Fruit fly (Drosophila melanogaster) whole organism, embryonic: ENCODE data around the gene Or83a.

Source experiments
- Ada2b ChIP-seq: fragments of 200-800 bp; sonication (Bioruptor generic); IDR thresholded peaks from 2 replicates; pipeline ENCODE4 v1.3.6; 2022; ENCODE audit warnings: missing biosample characterization, missing genetic modification characterization
- BEAF-32 ChIP-seq: fragments of 200-800 bp; sonication (Bioruptor generic); optimal IDR thresholded peaks from 3 replicates; lab custom pipeline; 2017; ENCODE audit warnings: missing biosample characterization, missing genetic modification characterization, mild to moderate bottlenecking, moderate library complexity, missing genetic modification reagents
- Bteb2 ChIP-seq: fragments of 200-800 bp; sonication (Bioruptor generic); optimal IDR thresholded peaks from 2 replicates; lab custom pipeline; 2016; ENCODE audit warnings: missing biosample characterization, missing genetic modification characterization
- CG10274 ChIP-seq: fragments of 200-800 bp; sonication (Bioruptor generic); optimal IDR thresholded peaks from 3 replicates; lab custom pipeline; 2017; ENCODE audit warnings: missing biosample characterization, mild to moderate bottlenecking, missing genetic modification characterization
- CG11456 ChIP-seq: fragments of 200-800 bp; sonication (Bioruptor generic); IDR thresholded peaks from 3 replicates; pipeline ENCODE4 v1.3.6; 2022; ENCODE audit warnings: missing biosample characterization, missing genetic modification characterization
- CG11560 ChIP-seq: fragments of 200-800 bp; sonication (Bioruptor generic); IDR thresholded peaks from 3 replicates; pipeline ENCODE4 v1.3.6; 2022; ENCODE audit warnings: missing biosample characterization, missing genetic modification characterization
- CG11723 ChIP-seq: fragments of 200-800 bp; sonication (Bioruptor generic); optimal IDR thresholded peaks from 2 replicates; lab custom pipeline; 2017; ENCODE audit warnings: missing biosample characterization, mild to moderate bottlenecking, missing genetic modification characterization
- CG12391 ChIP-seq: fragments of 200-800 bp; sonication (Bioruptor generic); optimal IDR thresholded peaks from 3 replicates; lab custom pipeline; 2018; ENCODE audit warnings: missing biosample characterization, mild to moderate bottlenecking, missing genetic modification characterization, moderate library complexity
- CG13287 ChIP-seq: fragments of 200-800 bp; sonication (Bioruptor generic); IDR thresholded peaks from 2 replicates; pipeline ENCODE4 v1.3.6; 2022; ENCODE audit warnings: missing biosample characterization, missing genetic modification characterization; ENCODE audit not compliant: partially characterized antibody
- CG15514 ChIP-seq: fragments of 200-800 bp; sonication (Bioruptor generic); optimal IDR thresholded peaks from 3 replicates; lab custom pipeline; 2017; ENCODE audit warnings: missing biosample characterization, missing genetic modification characterization, mild to moderate bottlenecking, moderate library complexity, missing genetic modification reagents
- CG16863 ChIP-seq: fragments of 200-800 bp; sonication (Bioruptor generic); optimal IDR thresholded peaks from 3 replicates; lab custom pipeline; 2016; ENCODE audit warnings: missing biosample characterization, missing genetic modification characterization
- CG17186 ChIP-seq: fragments of 200-800 bp; sonication (Bioruptor generic); optimal IDR thresholded peaks from 3 replicates; lab custom pipeline; 2017; ENCODE audit warnings: missing biosample characterization, missing genetic modification reagents, missing genetic modification characterization
- CG17612 ChIP-seq: fragments of 200-800 bp; sonication (Bioruptor generic); IDR thresholded peaks from 2 replicates; pipeline ENCODE4 v1.3.6; 2022; ENCODE audit warnings: missing biosample characterization, missing genetic modification characterization
- CG18619 ChIP-seq: fragments of 200-800 bp; sonication (Bioruptor generic); optimal IDR thresholded peaks from 3 replicates; lab custom pipeline; 2017; ENCODE audit warnings: missing biosample characterization, mild to moderate bottlenecking, missing genetic modification characterization
- CG34376 ChIP-seq: fragments of 200-800 bp; sonication (Bioruptor generic); optimal IDR thresholded peaks from 2 replicates; lab custom pipeline; 2018; ENCODE audit warnings: missing biosample characterization, mild to moderate bottlenecking, missing genetic modification characterization
- CG3726 ChIP-seq: fragments of 200-800 bp; sonication (Bioruptor generic); IDR thresholded peaks from 3 replicates; pipeline ENCODE4, ENCODE4 v1.3.6; 2022; ENCODE audit warnings: missing biosample characterization, missing genetic modification characterization
- CG4424 ChIP-seq: fragments of 200-800 bp; sonication (Bioruptor generic); optimal IDR thresholded peaks from 3 replicates; lab custom pipeline; 2016; ENCODE audit warnings: missing biosample characterization, missing genetic modification characterization
- CG5953 ChIP-seq: fragments of 200-800 bp; sonication (Bioruptor generic); IDR thresholded peaks from 2 replicates; pipeline ENCODE4 v1.3.6; 2022; ENCODE audit warnings: missing biosample characterization, missing genetic modification characterization
- Deaf1 ChIP-seq: fragments of 200-800 bp; optimal IDR thresholded peaks from 3 replicates; lab custom pipeline; 2019; ENCODE audit warnings: missing biosample characterization, mild to moderate bottlenecking, missing genetic modification characterization, moderate library complexity
- Doc3 ChIP-seq: fragments of 200-800 bp; sonication (Bioruptor generic); IDR thresholded peaks from 3 replicates; pipeline ENCODE4 v1.3.6; 2022; ENCODE audit warnings: missing biosample characterization, missing genetic modification characterization; ENCODE audit not compliant: partially characterized antibody
- HLH3B ChIP-seq: fragments of 200-800 bp; sonication (Bioruptor generic); IDR thresholded peaks from 2 replicates; pipeline ENCODE4 v1.3.6; 2022; ENCODE audit warnings: missing biosample characterization, missing genetic modification characterization
- Kr ChIP-seq: fragments of 200-800 bp; sonication (Bioruptor generic); optimal IDR thresholded peaks from 2 replicates; lab custom pipeline; 2017; ENCODE audit warnings: missing biosample characterization, mild to moderate bottlenecking, missing genetic modification characterization
- PHDP ChIP-seq: fragments of 200-800 bp; sonication (Bioruptor generic); optimal IDR thresholded peaks from 3 replicates; lab custom pipeline; 2018; ENCODE audit warnings: missing biosample characterization, mild to moderate bottlenecking, missing genetic modification characterization, moderate library complexity
- Scr ChIP-seq: fragments of 200-800 bp; sonication (Bioruptor generic); IDR thresholded peaks from 2 replicates; pipeline ENCODE4 v1.3.6; 2022; ENCODE audit warnings: missing biosample characterization, missing genetic modification characterization; ENCODE audit not compliant: partially characterized antibody
- Sry-δ ChIP-seq: fragments of 200-800 bp; sonication (Bioruptor generic); optimal IDR thresholded peaks from 2 replicates; lab custom pipeline; 2016; ENCODE audit warnings: missing biosample characterization, missing genetic modification characterization
- Tbp ChIP-seq: fragments of >200 bp; optimal IDR thresholded peaks from 2 replicates; lab custom pipeline; 2018; ENCODE audit warnings: missing biosample characterization, missing genetic modification characterization
- Xrp1 ChIP-seq: fragments of 200-800 bp; sonication (Bioruptor generic); IDR thresholded peaks from 2 replicates; pipeline ENCODE4 v1.3.6; 2022; ENCODE audit warnings: missing biosample characterization, missing genetic modification characterization
- ara ChIP-seq: fragments of 200-800 bp; sonication (Bioruptor generic); IDR thresholded peaks from 2 replicates; pipeline ENCODE4 v1.3.6; 2022; ENCODE audit warnings: missing biosample characterization, missing genetic modification characterization
- bbx ChIP-seq: fragments of 200-800 bp; sonication (Bioruptor generic); IDR thresholded peaks from 2 replicates; pipeline ENCODE4 v1.3.6; 2022; ENCODE audit warnings: missing biosample characterization, missing genetic modification characterization; ENCODE audit not compliant: partially characterized antibody
- caup ChIP-seq: fragments of 200-800 bp; sonication (Bioruptor generic); optimal IDR thresholded peaks from 3 replicates; lab custom pipeline; 2017; ENCODE audit warnings: missing biosample characterization, mild to moderate bottlenecking, missing genetic modification characterization, moderate library complexity; ENCODE audit not compliant: severe bottlenecking
- chm ChIP-seq: fragments of 200-800 bp; sonication (Bioruptor generic); IDR thresholded peaks from 2 replicates; pipeline ENCODE4 v1.3.6; 2022; ENCODE audit warnings: missing biosample characterization, missing genetic modification characterization
- dati ChIP-seq: fragments of 200-800 bp; sonication (Bioruptor generic); IDR thresholded peaks from 2 replicates; pipeline ENCODE4 v1.3.6; 2022; ENCODE audit warnings: missing biosample characterization, missing genetic modification characterization
- eyg ChIP-seq: fragments of 200-800 bp; sonication (Bioruptor generic); optimal IDR thresholded peaks from 3 replicates; lab custom pipeline; 2016; ENCODE audit warnings: missing biosample characterization, missing genetic modification characterization
- fd102C ChIP-seq: fragments of 200-800 bp; sonication (Bioruptor generic); optimal IDR thresholded peaks from 2 replicates; lab custom pipeline; 2018; ENCODE audit warnings: missing biosample characterization, mild to moderate bottlenecking, missing genetic modification characterization, moderate library complexity
- fd3F ChIP-seq: fragments of 200-800 bp; sonication (Bioruptor generic); optimal IDR thresholded peaks from 2 replicates; lab custom pipeline; 2018; ENCODE audit warnings: missing biosample characterization, mild to moderate bottlenecking, missing genetic modification characterization, moderate library complexity
- fd96Cb ChIP-seq: fragments of 200-800 bp; sonication (Bioruptor generic); optimal IDR thresholded peaks from 2 replicates; lab custom pipeline; 2018; ENCODE audit warnings: missing biosample characterization, mild to moderate bottlenecking, missing genetic modification characterization, moderate library complexity
- gem ChIP-seq: fragments of 200-800 bp; sonication (Bioruptor generic); optimal IDR thresholded peaks from 2 replicates; lab custom pipeline; 2019; ENCODE audit warnings: missing biosample characterization, mild to moderate bottlenecking, missing genetic modification characterization, moderate library complexity
- grn ChIP-seq: fragments of 200-800 bp; sonication (Bioruptor generic); optimal IDR thresholded peaks from 3 replicates; lab custom pipeline; 2017; ENCODE audit warnings: missing biosample characterization, missing genetic modification characterization
- gsb ChIP-seq: fragments of 200-800 bp; sonication (Bioruptor generic); IDR thresholded peaks from 2 replicates; pipeline ENCODE4 v1.3.6; 2022; ENCODE audit warnings: missing biosample characterization, missing genetic modification characterization
- kay ChIP-seq: fragments of 200-800 bp; sonication (Bioruptor generic); optimal IDR thresholded peaks from 2 replicates; lab custom pipeline; 2016; ENCODE audit warnings: missing biosample characterization, missing genetic modification characterization
- lab ChIP-seq: fragments of 200-800 bp; sonication (Bioruptor generic); optimal IDR thresholded peaks from 3 replicates; lab custom pipeline; 2017; ENCODE audit warnings: missing biosample characterization, missing genetic modification characterization, mild to moderate bottlenecking, moderate library complexity, missing genetic modification reagents
- pita ChIP-seq: fragments of 200-800 bp; sonication (Bioruptor generic); optimal IDR thresholded peaks from 2 replicates; lab custom pipeline; 2017; ENCODE audit warnings: missing biosample characterization, mild to moderate bottlenecking, missing genetic modification characterization
- ranshi ChIP-seq: fragments of 200-800 bp; sonication (Bioruptor generic); IDR thresholded peaks from 2 replicates; pipeline ENCODE4 v1.3.6; 2022; ENCODE audit warnings: missing biosample characterization, missing genetic modification characterization
- ro ChIP-seq: fragments of 200-800 bp; sonication (Bioruptor generic); IDR thresholded peaks from 2 replicates; pipeline ENCODE4 v1.3.6; 2022; ENCODE audit warnings: missing biosample characterization, missing genetic modification characterization
- salm ChIP-seq: fragments of 200-800 bp; sonication (Bioruptor generic); optimal IDR thresholded peaks from 2 replicates; lab custom pipeline; 2018; ENCODE audit warnings: missing biosample characterization, mild to moderate bottlenecking, missing genetic modification characterization
- stc ChIP-seq: fragments of 200-800 bp; sonication (Bioruptor generic); IDR thresholded peaks from 2 replicates; pipeline ENCODE4 v1.3.6; 2022; ENCODE audit warnings: missing biosample characterization, missing genetic modification characterization
- tin ChIP-seq: fragments of 200-800 bp; sonication (Bioruptor generic); optimal IDR thresholded peaks from 3 replicates; lab custom pipeline; 2016; ENCODE audit warnings: missing biosample characterization, missing genetic modification characterization
- vfl ChIP-seq: fragments of 200-800 bp; sonication (Bioruptor generic); optimal IDR thresholded peaks from 2 replicates; lab custom pipeline; 2016; ENCODE audit warnings: missing biosample characterization, missing genetic modification characterization
- zen2 ChIP-seq: fragments of 200-800 bp; sonication (Bioruptor generic); IDR thresholded peaks from 3 replicates; pipeline ENCODE4 v1.3.6; 2022; ENCODE audit warnings: missing biosample characterization, missing genetic modification characterization; ENCODE audit not compliant: partially characterized antibody
- zfh1 ChIP-seq: fragments of 200-800 bp; sonication (Bioruptor generic); IDR thresholded peaks from 3 replicates; pipeline ENCODE4 v1.3.6; 2022; ENCODE audit warnings: missing biosample characterization, missing genetic modification characterization

Gene Or83a

dm6 chr3R:5371563-5371962 is 27.4 kb downstream of the Or83a start, which contains the start of gene Polr2F (continued):
- TF ChIP-seq CG18619, result peak; percentile 73
- peak; percentile 63 for TF ChIP-seq BEAF-32 (GFP tag; lab: Kevin White, UChicago)
- peak; percentile 91 for TF ChIP-seq vfl (GFP tag; lab: Kevin White, UChicago)
- TF ChIP-seq HLH3B (GFP tag; lab: Robert Waterston, UW), result peak; percentile 68
- peak; percentile 98 for TF ChIP-seq CG17186 (GFP tag; lab: Kevin White, UChicago)
- TF ChIP-seq CG13287 (GFP tag; lab: Robert Waterston, UW), result peak; percentile 70
- TF ChIP-seq zen2 (GFP tag; lab: Robert Waterston, UW), result no peak
- TF ChIP-seq CG5953 (GFP tag; lab: Robert Waterston, UW), result peak; percentile 51; the same call in 1 of the 2 replicates
- peak; percentile 15 for TF ChIP-seq Deaf1 (tag; lab: Kevin White, UChicago)
- TF ChIP-seq tin (GFP tag; lab: Kevin White, UChicago), result peak; percentile 92
- peak; percentile 76 for TF ChIP-seq CG16863 (GFP tag; lab: Kevin White, UChicago)
- TF ChIP-seq zfh1 (GFP tag; lab: Robert Waterston, UW), result peak; percentile 81
- TF ChIP-seq fd96Cb (tag; lab: Kevin White, UChicago), result peak; percentile 44
- TF ChIP-seq CG17612 (GFP tag; lab: Robert Waterston, UW), result peak; percentile 59
- TF ChIP-seq gsb (GFP tag; lab: Robert Waterston, UW), result peak; percentile 22; the same call in 1 of the 2 replicates
- peak; percentile 92 for TF ChIP-seq caup
- peak; percentile 70 for TF ChIP-seq fd3F (GFP tag; lab: Kevin White, UChicago)
- TF ChIP-seq kay, result peak; percentile 71
- no peak for TF ChIP-seq CG10274 (GFP tag; lab: Kevin White, UChicago)
- TF ChIP-seq pita, result no peak
- peak; percentile 7; the same call in 1 of the 2 replicates for TF ChIP-seq dati (GFP tag; lab: Robert Waterston, UW)
- no peak for TF ChIP-seq gem (tag; lab: Kevin White, UChicago)
- TF ChIP-seq CG3726 (GFP tag; lab: Robert Waterston, UW), result peak; percentile 17; the same call in 1 of the 3 replicates
- TF ChIP-seq CG11456 (GFP tag; lab: Robert Waterston, UW), result peak; percentile 93
- peak; percentile 42; the same call in 1 of the 2 replicates for TF ChIP-seq Ada2b (GFP tag; lab: Robert Waterston, UW)
- peak; percentile 69 for TF ChIP-seq chm (GFP tag; lab: Robert Waterston, UW)
- TF ChIP-seq CG15514, result peak; percentile 89
- peak; percentile 36; the same call in 1 of the 2 replicates for TF ChIP-seq ara
- no peak for TF ChIP-seq Kr (GFP tag; lab: Kevin White, UChicago)
- TF ChIP-seq stc, result no peak
- peak; percentile 82 for TF ChIP-seq eyg (GFP tag; lab: Kevin White, UChicago)
- peak; percentile 100 for TF ChIP-seq CG11560 (tag; lab: Robert Waterston, UW)
- peak; percentile 81 for TF ChIP-seq CG34376 (GFP tag; lab: Kevin White, UChicago)
- TF ChIP-seq CG11723 (GFP tag; lab: Kevin White, UChicago), result peak; percentile 70
- TF ChIP-seq CG12391, result peak; percentile 79
- TF ChIP-seq Doc3 (GFP tag; lab: Robert Waterston, UW), result no peak
- TF ChIP-seq Scr, result peak; percentile 50; the same call in 1 of the 2 replicates
- TF ChIP-seq salm (tag; lab: Kevin White, UChicago), result no peak
- peak; percentile 79 for TF ChIP-seq Xrp1 (GFP tag; lab: Robert Waterston, UW)
- no peak for TF ChIP-seq ro (GFP tag; lab: Robert Waterston, UW)
- TF ChIP-seq grn, result no peak
- peak; percentile 82 for TF ChIP-seq CG4424 (GFP tag; lab: Kevin White, UChicago)
- TF ChIP-seq lab, result peak; percentile 87
- peak; percentile 82 for TF ChIP-seq Bteb2
- peak; percentile 66 for TF ChIP-seq bbx
- peak; percentile 9 for TF ChIP-seq fd102C
- peak; percentile 68 for TF ChIP-seq PHDP (tag; lab: Kevin White, UChicago)
- no peak for TF ChIP-seq Tbp
- TF ChIP-seq ranshi (GFP tag; lab: Robert Waterston, UW), result peak; percentile 76
- peak; percentile 75 for TF ChIP-seq Sry-δ (GFP tag; lab: Kevin White, UChicago)
